Worm (Caenorhabditis elegans): ENCODE measurements around the gene F46C8.3.

ce11 chrX:7548158-7548557, 22.8 kb downstream of the F46C8.3 start, which contains the start of gene F46C8.1:
- no peak for TF ChIP-seq zfh-2 (GFP tag; conservative IDR thresholded peaks at IDR 0.05)
- TF ChIP-seq snpc-4 (GFP tag; optimal IDR thresholded peaks at IDR 0.05) = no peak
- no peak for TF ChIP-seq snpc-4 (tag; optimal IDR thresholded peaks at IDR 0.05)
- TF ChIP-seq unc-130 (GFP tag; optimal IDR thresholded peaks at IDR 0.05) = no peak
- TF ChIP-seq Y95B8A.8 (GFP tag; IDR thresholded peaks at IDR 0.05) = no peak
- TF ChIP-seq him-1 (tag; optimal IDR thresholded peaks at IDR 0.05) = no peak
- TF ChIP-seq unc-62 (GFP tag; optimal IDR thresholded peaks at IDR 0.05) = no peak
- TF ChIP-seq mcd-1 (GFP tag; IDR thresholded peaks at IDR 0.05) = no peak
- TF ChIP-seq ztf-28 (GFP tag; IDR thresholded peaks at IDR 0.05) = no peak
- TF ChIP-seq let-607 (tag; optimal IDR thresholded peaks at IDR 0.05) = no peak
- TF ChIP-seq sea-2 (GFP tag; IDR thresholded peaks at IDR 0.05) = no peak
- TF ChIP-seq nhr-179 (tag; optimal IDR thresholded peaks at IDR 0.05) = no peak
- TF ChIP-seq lin-40 (tag; optimal IDR thresholded peaks at IDR 0.05) = no peak
- TF ChIP-seq let-526 (GFP tag; IDR thresholded peaks at IDR 0.05) = no peak
